Worm (Caenorhabditis elegans): ENCODE data around the gene atp-4.

atp-4 gene

DNA sequence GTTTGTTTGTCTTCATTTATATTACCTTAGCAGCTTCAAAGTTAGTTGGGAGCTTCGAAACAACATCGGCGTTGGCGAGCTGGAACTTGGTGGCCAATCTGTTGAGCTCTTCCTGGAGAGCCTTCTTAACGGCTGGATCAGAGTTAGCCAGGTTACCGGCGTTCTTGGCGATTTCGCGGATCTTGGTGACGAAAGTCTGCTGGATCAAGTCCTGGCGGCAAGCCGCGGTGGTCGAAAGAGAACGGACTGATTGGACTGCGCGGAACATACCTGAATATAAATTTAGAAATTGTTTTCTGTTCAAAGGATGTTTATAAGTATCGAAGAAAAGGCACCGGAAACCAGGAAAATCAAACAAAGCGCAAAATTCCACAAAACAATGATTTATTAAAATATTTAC, at the start of gene atp-4:
Gene atp-4 (minus strand): TSS at position 270 of the 400 bp plus-strand sequence.
- TF ChIP-seq ama-1 (optimal IDR thresholded peaks at IDR 0.05) (no peak), ceh-13 (GFP tag; optimal IDR thresholded peaks at IDR 0.05) (no peak), tbx-37 (GFP tag; conservative IDR thresholded peaks at IDR 0.05) (no peak), hnd-1 (tag; optimal IDR thresholded peaks at IDR 0.05) (no peak), ets-7 (tag; optimal IDR thresholded peaks at IDR 0.05) (no peak), hmbx-1 (tag; optimal IDR thresholded peaks at IDR 0.05) (no peak), ceh-36 (tag; optimal IDR thresholded peaks at IDR 0.05) (no peak), sea-1 (GFP tag; conservative IDR thresholded peaks at IDR 0.05) (no peak), aly-1 (tag; optimal IDR thresholded peaks at IDR 0.05) (no peak), hmg-4 (GFP tag; optimal IDR thresholded peaks at IDR 0.05) (no peak), B0310.2 (tag; optimal IDR thresholded peaks at IDR 0.05) (no peak), scrt-1 (GFP tag; IDR thresholded peaks at IDR 0.05) (no peak)

DNA sequence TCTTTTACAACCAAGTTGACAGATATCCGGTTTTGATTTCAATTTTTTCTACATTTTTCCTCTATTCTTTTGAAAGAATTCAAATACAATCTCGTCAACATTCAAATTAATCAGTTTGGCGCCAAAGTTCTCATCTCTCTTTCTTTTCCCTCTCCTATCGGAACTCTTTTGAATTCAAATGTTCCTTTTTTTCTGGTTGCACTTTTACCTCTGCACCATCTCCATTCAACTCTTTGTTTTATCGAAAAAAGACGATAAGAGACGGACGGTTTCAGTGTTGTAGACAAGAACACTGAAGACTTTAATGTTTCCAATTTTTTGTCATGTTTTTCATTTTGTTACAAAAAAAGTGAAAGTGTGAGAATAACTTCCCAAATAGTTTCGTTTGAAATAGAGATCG, 49.1 kb upstream of the atp-4 start:
- TF ChIP-seq tbx-11 (GFP tag; IDR thresholded peaks at IDR 0.05) (no peak), sea-1 (GFP tag; conservative IDR thresholded peaks at IDR 0.05) (no peak), hmbx-1 (tag; optimal IDR thresholded peaks at IDR 0.05) (no peak), ets-7 (tag; optimal IDR thresholded peaks at IDR 0.05) (no peak), aly-1 (tag; optimal IDR thresholded peaks at IDR 0.05) (no peak), ceh-36 (tag; optimal IDR thresholded peaks at IDR 0.05) (no peak), scrt-1 (GFP tag; IDR thresholded peaks at IDR 0.05) (no peak), tbx-37 (GFP tag; conservative IDR thresholded peaks at IDR 0.05) (no peak), pes-1 (GFP tag; IDR thresholded peaks at IDR 0.05) (no peak), hmg-4 (GFP tag; optimal IDR thresholded peaks at IDR 0.05) (no peak), tra-4 (tag; optimal IDR thresholded peaks at IDR 0.05) (no peak), B0310.2 (tag; optimal IDR thresholded peaks at IDR 0.05) (no peak), F13C5.2 (tag; optimal IDR thresholded peaks at IDR 0.05) (no peak), ceh-13 (GFP tag; optimal IDR thresholded peaks at IDR 0.05) (no peak), flt-1 (GFP tag; IDR thresholded peaks at IDR 0.05) (no peak), hnd-1 (tag; optimal IDR thresholded peaks at IDR 0.05) (no peak), ama-1 (optimal IDR thresholded peaks at IDR 0.05) (no peak)

DNA sequence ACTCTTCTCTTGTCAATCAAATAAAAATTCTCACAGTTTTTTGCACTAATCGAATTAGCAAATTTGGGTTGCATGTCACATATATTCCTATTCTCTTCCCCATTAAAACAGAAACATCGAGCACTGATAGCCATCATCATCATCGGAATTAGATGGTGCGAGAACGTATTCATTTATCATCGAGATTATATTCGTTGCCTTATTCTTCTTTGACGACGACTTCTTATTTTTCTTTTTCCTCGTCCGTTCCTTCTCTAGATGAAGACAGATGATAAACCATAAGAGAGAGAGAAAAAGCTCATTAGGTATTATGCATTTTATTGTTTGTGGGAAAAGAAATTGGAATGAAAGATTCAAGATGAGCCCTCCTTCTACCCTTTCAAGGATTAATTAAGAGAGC, 44.3 kb upstream of the atp-4 start:
- no peak for TF ChIP-seq F13C5.2 (tag; optimal IDR thresholded peaks at IDR 0.05)
- TF ChIP-seq ets-7 (tag; optimal IDR thresholded peaks at IDR 0.05), result no peak
- TF ChIP-seq hnd-1 (tag; optimal IDR thresholded peaks at IDR 0.05), result no peak
- no peak for TF ChIP-seq sea-1 (GFP tag; conservative IDR thresholded peaks at IDR 0.05)
- no peak for TF ChIP-seq ceh-13 (GFP tag; optimal IDR thresholded peaks at IDR 0.05)
- TF ChIP-seq hmbx-1 (tag; optimal IDR thresholded peaks at IDR 0.05), result no peak
- TF ChIP-seq tbx-11 (GFP tag; IDR thresholded peaks at IDR 0.05), result no peak
- TF ChIP-seq tra-4 (tag; optimal IDR thresholded peaks at IDR 0.05), result no peak
- TF ChIP-seq tbx-37 (GFP tag; conservative IDR thresholded peaks at IDR 0.05), result no peak
- TF ChIP-seq pes-1 (GFP tag; IDR thresholded peaks at IDR 0.05), result no peak

DNA sequence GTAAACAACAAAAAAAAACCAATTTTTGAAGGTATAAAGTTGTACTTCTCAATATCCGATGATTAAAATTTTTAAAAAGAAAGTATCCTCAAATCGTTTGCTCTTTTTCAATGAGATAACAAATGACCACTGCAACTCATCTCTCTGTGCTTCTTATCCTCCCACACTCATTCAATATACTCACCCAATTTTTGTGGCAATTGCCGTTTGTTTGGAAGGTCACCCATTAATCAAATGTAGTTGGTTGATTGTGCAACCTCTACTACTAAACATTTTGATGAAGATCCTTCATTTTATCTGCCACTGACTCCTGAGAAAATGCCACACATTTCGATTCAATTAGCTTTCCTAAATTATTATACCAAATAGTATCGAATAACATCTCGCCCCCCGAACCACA, 40.8 kb upstream of the atp-4 start:
- TF ChIP-seq ceh-13 (GFP tag; optimal IDR thresholded peaks at IDR 0.05) (no peak), ets-7 (tag; optimal IDR thresholded peaks at IDR 0.05) (no peak), tbx-11 (GFP tag; IDR thresholded peaks at IDR 0.05) (no peak), hnd-1 (tag; optimal IDR thresholded peaks at IDR 0.05) (no peak), ama-1 (optimal IDR thresholded peaks at IDR 0.05) (no peak), scrt-1 (GFP tag; IDR thresholded peaks at IDR 0.05) (no peak), tbx-37 (GFP tag; conservative IDR thresholded peaks at IDR 0.05) (no peak), pes-1 (GFP tag; IDR thresholded peaks at IDR 0.05) (no peak), aly-1 (tag; optimal IDR thresholded peaks at IDR 0.05) (no peak)

DNA sequence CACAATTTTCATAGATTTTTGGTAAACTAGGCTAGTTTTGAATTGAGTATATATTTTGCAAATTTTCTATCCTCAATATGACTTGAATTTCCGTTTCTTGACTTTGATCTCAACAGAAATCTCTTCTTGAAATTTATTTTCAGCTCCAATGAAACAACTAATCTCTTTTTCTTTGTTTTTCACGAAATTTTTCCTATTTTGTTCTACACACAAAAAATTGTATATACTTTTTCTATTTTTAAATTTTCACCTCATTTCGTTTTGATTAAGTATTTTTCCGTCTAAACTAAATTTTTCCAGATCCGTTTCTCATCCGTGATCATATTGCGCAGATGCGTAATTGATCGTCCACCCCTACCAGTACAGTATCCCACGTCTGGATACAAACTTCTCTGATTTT, 37.9 kb upstream of the atp-4 start, which contains the start of gene unc-83:
Gene unc-83 (plus strand): TSS at position 301 of the 400 bp plus-strand sequence.
- TF ChIP-seq aly-1 (tag; optimal IDR thresholded peaks at IDR 0.05) (no peak), tbx-11 (GFP tag; IDR thresholded peaks at IDR 0.05) (no peak), B0310.2 (tag; optimal IDR thresholded peaks at IDR 0.05) (no peak), hmbx-1 (tag; optimal IDR thresholded peaks at IDR 0.05) (no peak), flt-1 (GFP tag; IDR thresholded peaks at IDR 0.05) (no peak), hnd-1 (tag; optimal IDR thresholded peaks at IDR 0.05) (no peak), tra-4 (tag; optimal IDR thresholded peaks at IDR 0.05) (no peak), ama-1 (optimal IDR thresholded peaks at IDR 0.05) (no peak), ceh-13 (GFP tag; optimal IDR thresholded peaks at IDR 0.05) (no peak), pes-1 (GFP tag; IDR thresholded peaks at IDR 0.05) (no peak), hmg-4 (GFP tag; optimal IDR thresholded peaks at IDR 0.05) (no peak), F13C5.2 (tag; optimal IDR thresholded peaks at IDR 0.05) (no peak)

DNA sequence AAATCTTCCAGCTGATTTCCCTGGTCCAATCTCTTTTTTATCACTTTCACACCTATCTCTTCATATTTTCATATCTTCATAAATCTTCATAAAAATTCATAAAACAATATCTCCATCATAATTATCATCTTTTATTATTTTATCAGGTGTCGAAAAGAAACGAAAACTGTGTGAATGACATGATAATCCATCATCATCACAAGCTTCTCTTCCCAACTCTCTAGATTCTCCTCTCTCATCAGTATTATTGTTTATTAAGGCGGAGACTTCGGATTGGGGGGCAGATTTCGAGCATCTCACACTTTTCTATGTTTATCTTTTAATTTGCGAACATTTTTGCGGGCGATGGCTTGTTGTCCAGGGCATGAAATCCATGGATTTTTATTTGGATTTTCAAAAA, 37.3 kb upstream of the atp-4 start:
- TF ChIP-seq tra-4 (tag; optimal IDR thresholded peaks at IDR 0.05) (no peak), sea-1 (GFP tag; conservative IDR thresholded peaks at IDR 0.05) (no peak), ets-7 (tag; optimal IDR thresholded peaks at IDR 0.05) (no peak), hnd-1 (tag; optimal IDR thresholded peaks at IDR 0.05) (no peak), ama-1 (optimal IDR thresholded peaks at IDR 0.05) (no peak), aly-1 (tag; optimal IDR thresholded peaks at IDR 0.05) (no peak), B0310.2 (tag; optimal IDR thresholded peaks at IDR 0.05) (no peak), hmg-4 (GFP tag; optimal IDR thresholded peaks at IDR 0.05) (no peak), hmbx-1 (tag; optimal IDR thresholded peaks at IDR 0.05) (no peak), tbx-11 (GFP tag; IDR thresholded peaks at IDR 0.05) (no peak), scrt-1 (GFP tag; IDR thresholded peaks at IDR 0.05) (no peak), F13C5.2 (tag; optimal IDR thresholded peaks at IDR 0.05) (no peak), ceh-36 (tag; optimal IDR thresholded peaks at IDR 0.05) (no peak), pes-1 (GFP tag; IDR thresholded peaks at IDR 0.05) (no peak), ceh-13 (GFP tag; optimal IDR thresholded peaks at IDR 0.05) (no peak), tbx-37 (GFP tag; conservative IDR thresholded peaks at IDR 0.05) (no peak), flt-1 (GFP tag; IDR thresholded peaks at IDR 0.05) (no peak)

DNA sequence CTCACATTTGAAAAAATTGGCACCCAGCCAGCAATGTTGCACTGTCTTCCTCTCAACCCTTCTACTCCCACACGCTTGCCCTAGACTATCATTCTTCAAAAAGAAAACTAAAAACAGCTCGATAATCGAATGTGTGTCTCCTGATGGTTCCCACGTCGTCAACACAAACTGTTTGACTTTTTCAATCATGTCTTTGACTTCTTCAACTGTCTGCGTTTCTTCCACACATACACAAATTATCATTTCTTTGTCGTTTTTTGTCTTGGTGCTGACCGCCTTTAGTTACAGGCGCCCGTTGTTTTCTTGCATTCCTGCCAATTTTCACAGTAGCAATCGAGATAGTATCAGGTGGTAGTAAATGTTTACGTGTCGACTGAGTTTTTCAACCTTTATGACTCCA, 35.7 kb upstream of the atp-4 start:
- TF ChIP-seq ceh-36 (tag; optimal IDR thresholded peaks at IDR 0.05) (no peak), tbx-11 (GFP tag; IDR thresholded peaks at IDR 0.05) (no peak), hnd-1 (tag; optimal IDR thresholded peaks at IDR 0.05) (no peak), aly-1 (tag; optimal IDR thresholded peaks at IDR 0.05) (no peak), hmg-4 (GFP tag; optimal IDR thresholded peaks at IDR 0.05) (no peak), ama-1 (optimal IDR thresholded peaks at IDR 0.05) (no peak), ceh-13 (GFP tag; optimal IDR thresholded peaks at IDR 0.05) (no peak), B0310.2 (tag; optimal IDR thresholded peaks at IDR 0.05) (no peak), tbx-37 (GFP tag; conservative IDR thresholded peaks at IDR 0.05) (no peak), flt-1 (GFP tag; IDR thresholded peaks at IDR 0.05) (no peak), hmbx-1 (tag; optimal IDR thresholded peaks at IDR 0.05) (no peak), pes-1 (GFP tag; IDR thresholded peaks at IDR 0.05) (no peak), tra-4 (tag; optimal IDR thresholded peaks at IDR 0.05) (no peak)

Measured in whole organism, early embryonic.